Worm (Caenorhabditis elegans): ENCODE data around the gene dnc-2.

DNA sequence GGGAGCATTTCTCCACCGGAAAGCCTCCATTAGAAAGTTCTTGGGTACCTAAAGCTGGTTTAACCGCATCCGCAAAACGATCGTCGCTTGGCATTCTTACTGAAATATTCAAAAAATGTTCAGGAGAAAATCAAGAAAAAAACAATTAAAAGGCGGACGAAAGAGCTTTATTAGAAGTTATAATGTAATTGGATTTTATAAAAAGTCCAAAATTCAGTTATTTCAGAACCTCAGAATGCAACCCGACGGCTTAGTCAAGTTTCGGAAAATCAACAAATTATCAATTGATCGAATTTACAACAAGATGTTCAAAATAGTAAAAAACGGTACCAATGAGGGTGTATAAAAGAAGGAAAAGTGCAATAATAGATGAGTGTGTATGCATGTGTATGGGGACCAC lies 29.6 kb downstream of the dnc-2 start, which contains the start of gene pxl-1:
- TF ChIP-seq unc-3 (GFP tag; conservative IDR thresholded peaks at IDR 0.05) = no peak
- no peak for TF ChIP-seq unc-3 (tag; optimal IDR thresholded peaks at IDR 0.05)
- no peak for TF ChIP-seq unc-42 (tag; optimal IDR thresholded peaks at IDR 0.05)
- TF ChIP-seq lin-11 (tag; optimal IDR thresholded peaks at IDR 0.05) = no peak
- no peak for TF ChIP-seq hlh-30 (tag; optimal IDR thresholded peaks at IDR 0.05; ENCODE audit: insufficient read depth)
